Fruit fly (Drosophila melanogaster) whole organism, embryonic: ENCODE data around the gene CG11842.

Experiments used
- Antp ChIP-seq: fragments of 200-800 bp; sonication (Bioruptor generic); optimal IDR thresholded peaks from 3 replicates; lab custom pipeline; 2016; ENCODE audit warnings: missing biosample characterization, missing genetic modification characterization
- CG10209 ChIP-seq: fragments of 200-800 bp; sonication (Bioruptor generic); optimal IDR thresholded peaks from 3 replicates; lab custom pipeline; 2017; ENCODE audit warnings: missing biosample characterization, mild to moderate bottlenecking, missing genetic modification characterization, missing genetic modification reagents
- CG10274 ChIP-seq: fragments of 200-800 bp; sonication (Bioruptor generic); optimal IDR thresholded peaks from 3 replicates; lab custom pipeline; 2017; ENCODE audit warnings: missing biosample characterization, mild to moderate bottlenecking, missing genetic modification characterization
- CG11093 ChIP-seq: fragments of 200-800 bp; sonication (Bioruptor generic); IDR thresholded peaks from 3 replicates; pipeline ENCODE4 v1.3.6; 2022; ENCODE audit warnings: missing biosample characterization, missing genetic modification characterization
- CG12744 ChIP-seq: fragments of 200-800 bp; sonication (Bioruptor generic); optimal IDR thresholded peaks from 2 replicates; lab custom pipeline; 2016; ENCODE audit warnings: missing biosample characterization, missing genetic modification characterization
- CG16815 ChIP-seq: fragments of 200-800 bp; sonication (Bioruptor generic); optimal IDR thresholded peaks from 3 replicates; lab custom pipeline; 2017; ENCODE audit warnings: missing biosample characterization, mild to moderate bottlenecking, missing genetic modification characterization
- CG1792 ChIP-seq: fragments of 200-800 bp; sonication (Bioruptor generic); optimal IDR thresholded peaks from 2 replicates; lab custom pipeline; 2016; ENCODE audit warnings: missing biosample characterization, missing genetic modification characterization
- CG18262 ChIP-seq: fragments of 200-800 bp; optimal IDR thresholded peaks from 3 replicates; lab custom pipeline; 2019; ENCODE audit warnings: missing biosample characterization, mild to moderate bottlenecking, missing genetic modification characterization, moderate library complexity
- CG30020 ChIP-seq: fragments of 200-800 bp; optimal IDR thresholded peaks from 2 replicates; lab custom pipeline; 2019; ENCODE audit warnings: missing biosample characterization, mild to moderate bottlenecking, missing genetic modification characterization, moderate library complexity
- CG31441 ChIP-seq: fragments of 200-800 bp; sonication (Bioruptor generic); IDR thresholded peaks from 2 replicates; pipeline ENCODE4 v1.3.6; 2022; ENCODE audit warnings: missing biosample characterization, missing genetic modification characterization
- CG34224 ChIP-seq: fragments of 200-800 bp; sonication (Bioruptor generic); IDR thresholded peaks from 3 replicates; pipeline ENCODE4 v1.3.6; 2022; ENCODE audit warnings: missing biosample characterization, missing genetic modification characterization; ENCODE audit not compliant: partially characterized antibody
- CG42726 ChIP-seq: fragments of 200-800 bp; sonication (Bioruptor generic); IDR thresholded peaks from 2 replicates; pipeline ENCODE4 v1.3.6; 2022; ENCODE audit warnings: missing biosample characterization, missing genetic modification characterization; ENCODE audit not compliant: partially characterized antibody
- CG5180 ChIP-seq: fragments of 200-800 bp; sonication (Bioruptor generic); optimal IDR thresholded peaks from 3 replicates; lab custom pipeline; 2017; ENCODE audit warnings: missing biosample characterization, missing genetic modification characterization, mild to moderate bottlenecking, moderate library complexity, missing genetic modification reagents
- CG6272 ChIP-seq: fragments of 200-800 bp; sonication (Bioruptor generic); IDR thresholded peaks from 2 replicates; pipeline ENCODE4 v1.3.6; 2022; ENCODE audit warnings: missing biosample characterization, missing genetic modification characterization
- CG6813 ChIP-seq: fragments of 200-800 bp; sonication (Bioruptor generic); optimal IDR thresholded peaks from 2 replicates; lab custom pipeline; 2017; ENCODE audit warnings: missing biosample characterization, missing genetic modification characterization, mild to moderate bottlenecking, moderate library complexity, missing genetic modification reagents
- CG7271 ChIP-seq: fragments of 200-800 bp; sonication (Bioruptor generic); optimal IDR thresholded peaks from 2 replicates; lab custom pipeline; 2018; ENCODE audit warnings: missing biosample characterization, mild to moderate bottlenecking, missing genetic modification characterization, moderate library complexity
- CG8089 ChIP-seq: fragments of 200-800 bp; sonication (Bioruptor generic); optimal IDR thresholded peaks from 3 replicates; lab custom pipeline; 2016; ENCODE audit warnings: missing biosample characterization, missing genetic modification characterization
- CG9609 ChIP-seq: fragments of 200-800 bp; sonication (Bioruptor generic); optimal IDR thresholded peaks from 3 replicates; lab custom pipeline; 2016; ENCODE audit warnings: missing biosample characterization, missing genetic modification characterization
- D ChIP-seq, 2 experiments: fragments of 200-800 bp in 1 of 2; fragments of >200 bp in 1 of 2; sonication (Bioruptor generic) in 1 of 2; optimal IDR thresholded peaks; 2 replicates in 1 of 2; 3 replicates in 1 of 2; lab custom pipeline; 2017; ENCODE audit warnings: mild to moderate bottlenecking in 1 of 2, missing biosample characterization in 1 of 2, missing genetic modification characterization in 1 of 2, missing genetic modification reagents in 1 of 2
- Drgx ChIP-seq: fragments of 200-800 bp; sonication (Bioruptor generic); IDR thresholded peaks from 2 replicates; pipeline ENCODE4 v1.3.6; 2022; ENCODE audit warnings: missing biosample characterization, missing genetic modification characterization
- E2f2 ChIP-seq: fragments of 200-800 bp; sonication (Bioruptor generic); IDR thresholded peaks from 2 replicates; pipeline ENCODE4 v1.3.6; 2022; ENCODE audit warnings: missing biosample characterization, missing genetic modification characterization
- HLH54F ChIP-seq: fragments of 200-800 bp; sonication (Bioruptor generic); optimal IDR thresholded peaks from 3 replicates; lab custom pipeline; 2016; ENCODE audit warnings: missing biosample characterization, missing genetic modification characterization
- NC2α ChIP-seq: fragments of 200-800 bp; sonication (Bioruptor generic); optimal IDR thresholded peaks from 2 replicates; lab custom pipeline; 2016; ENCODE audit warnings: missing biosample characterization, missing genetic modification characterization
- Nf-YB ChIP-seq: fragments of 200-800 bp; sonication (Bioruptor generic); optimal IDR thresholded peaks from 3 replicates; lab custom pipeline; 2019; ENCODE audit warnings: missing biosample characterization, mild to moderate bottlenecking, missing genetic modification characterization, moderate library complexity
- Oaz ChIP-seq: fragments of 200-800 bp; sonication (Bioruptor generic); IDR thresholded peaks from 2 replicates; pipeline ENCODE4 v1.3.6; 2022; ENCODE audit warnings: missing biosample characterization, missing genetic modification characterization
- Poxn ChIP-seq: fragments of 200-800 bp; sonication (Bioruptor generic); IDR thresholded peaks from 2 replicates; pipeline ENCODE4 v1.3.6; 2022; ENCODE audit warnings: missing biosample characterization, missing genetic modification characterization
- Sox102F ChIP-seq: fragments of 200-800 bp; sonication (Bioruptor generic); optimal IDR thresholded peaks from 2 replicates; lab custom pipeline; 2018; ENCODE audit warnings: missing biosample characterization, mild to moderate bottlenecking, missing genetic modification characterization, moderate library complexity
- Sry-β ChIP-seq: fragments of 200-800 bp; sonication (Bioruptor generic); optimal IDR thresholded peaks from 2 replicates; lab custom pipeline; 2018; ENCODE audit warnings: missing biosample characterization, mild to moderate bottlenecking, missing genetic modification characterization, moderate library complexity
- Xbp1 ChIP-seq: fragments of 200-800 bp; sonication (Bioruptor generic); optimal IDR thresholded peaks from 3 replicates; lab custom pipeline; 2016; ENCODE audit warnings: missing biosample characterization, mild to moderate bottlenecking, missing genetic modification characterization
- ash1 ChIP-seq: fragments of 200-800 bp; sonication (Bioruptor generic); optimal IDR thresholded peaks from 2 replicates; lab custom pipeline; 2018; ENCODE audit warnings: missing biosample characterization, mild to moderate bottlenecking, missing genetic modification characterization
- cad ChIP-seq: fragments of >200 bp; optimal IDR thresholded peaks from 2 replicates; lab custom pipeline; 2017; ENCODE audit warnings: missing biosample characterization, missing genetic modification characterization
- croc ChIP-seq: fragments of 200-800 bp; sonication (Bioruptor generic); conservative IDR thresholded peaks from 3 replicates; pipeline ENCODE4 v1.3.6; 2022; ENCODE audit warnings: missing biosample characterization, missing genetic modification characterization
- eve ChIP-seq, 2 experiments: fragments of >200 bp; optimal IDR thresholded peaks; 2 replicates each; lab custom pipeline; 2017; ENCODE audit warnings: missing biosample characterization in 2 of 2, missing genetic modification characterization in 2 of 2
- ftz-f1 ChIP-seq: fragments of 200-800 bp; sonication (Bioruptor generic); optimal IDR thresholded peaks from 2 replicates; lab custom pipeline; 2016; ENCODE audit warnings: missing biosample characterization, missing genetic modification characterization
- fu2 ChIP-seq: fragments of 200-800 bp; sonication (Bioruptor generic); optimal IDR thresholded peaks from 2 replicates; lab custom pipeline; 2016; ENCODE audit warnings: missing biosample characterization, missing genetic modification characterization
- gem ChIP-seq: fragments of 200-800 bp; sonication (Bioruptor generic); optimal IDR thresholded peaks from 2 replicates; lab custom pipeline; 2019; ENCODE audit warnings: missing biosample characterization, mild to moderate bottlenecking, missing genetic modification characterization, moderate library complexity
- grau ChIP-seq: fragments of 200-800 bp; optimal IDR thresholded peaks from 3 replicates; lab custom pipeline; 2019; ENCODE audit warnings: missing biosample characterization, mild to moderate bottlenecking, missing genetic modification characterization, moderate library complexity
- h ChIP-seq: fragments of >200 bp; optimal IDR thresholded peaks from 2 replicates; lab custom pipeline; 2017
- ham ChIP-seq: fragments of 200-800 bp; sonication (Bioruptor generic); IDR thresholded peaks from 2 replicates; pipeline ENCODE4 v1.3.6; 2022; ENCODE audit warnings: missing biosample characterization, missing genetic modification characterization
- hbn ChIP-seq: fragments of 200-800 bp; sonication (Bioruptor generic); IDR thresholded peaks from 2 replicates; pipeline ENCODE4 v1.3.6; 2022; ENCODE audit warnings: missing biosample characterization, missing genetic modification characterization; ENCODE audit not compliant: partially characterized antibody
- mld ChIP-seq: fragments of 200-800 bp; sonication (Bioruptor generic); IDR thresholded peaks from 3 replicates; pipeline ENCODE4 v1.3.6; 2022; ENCODE audit warnings: missing biosample characterization, missing genetic modification characterization; ENCODE audit not compliant: partially characterized antibody
- odd ChIP-seq: fragments of 200-800 bp; sonication (Bioruptor generic); optimal IDR thresholded peaks from 2 replicates; lab custom pipeline; 2017; ENCODE audit warnings: missing biosample characterization, mild to moderate bottlenecking, missing genetic modification characterization
- psq ChIP-seq: fragments of 200-800 bp; sonication (Bioruptor generic); optimal IDR thresholded peaks from 2 replicates; lab custom pipeline; 2017; ENCODE audit warnings: missing biosample characterization, missing genetic modification characterization
- sc ChIP-seq, 3 experiments: fragments of >200 bp in 2 of 3; fragments of 200-800 bp in 1 of 3; sonication (Bioruptor generic) in 1 of 3; optimal IDR thresholded peaks; 2 replicates in 2 of 3; 3 replicates in 1 of 3; lab custom pipeline; 2017; ENCODE audit warnings: mild to moderate bottlenecking in 1 of 3, missing biosample characterization in 1 of 3, missing genetic modification characterization in 1 of 3, missing genetic modification reagents in 1 of 3
- sr ChIP-seq: fragments of 200-800 bp; sonication (Bioruptor generic); IDR thresholded peaks from 3 replicates; pipeline ENCODE4 v1.3.6; 2022; ENCODE audit warnings: missing biosample characterization, missing genetic modification characterization
- tna ChIP-seq: fragments of 200-800 bp; sonication (Bioruptor generic); IDR thresholded peaks from 2 replicates; pipeline ENCODE4 v1.3.6; 2022; ENCODE audit warnings: missing biosample characterization, missing genetic modification characterization; ENCODE audit not compliant: partially characterized antibody
- usp ChIP-seq: fragments of >200 bp; optimal IDR thresholded peaks from 2 replicates; lab custom pipeline; 2017; ENCODE audit warnings: missing biosample characterization, missing genetic modification characterization
- yki ChIP-seq: fragments of >200 bp; optimal IDR thresholded peaks from 3 replicates; lab custom pipeline; 2018
- zfh2 ChIP-seq: fragments of 200-800 bp; sonication (Bioruptor generic); optimal IDR thresholded peaks from 2 replicates; lab custom pipeline; 2016; ENCODE audit warnings: missing biosample characterization, missing genetic modification characterization

The CG11842 gene

dm6 chr3R:29063207-29063920 is 10.9 kb downstream of the CG11842 start (continued):
- no peak for TF ChIP-seq sc (optimal IDR thresholded peaks at IDR 0.05; lab: Kevin White, UChicago)
- peak; percentile 63 for TF ChIP-seq sc (GFP tag; optimal IDR thresholded peaks at IDR 0.05; lab: Kevin White, UChicago)
- peak; percentile 18 for TF ChIP-seq HLH54F (GFP tag; lab: Kevin White, UChicago)
- TF ChIP-seq CG5180: no peak
- no peak for TF ChIP-seq sr (GFP tag; lab: Robert Waterston, UW)
- TF ChIP-seq Xbp1 (GFP tag; lab: Kevin White, UChicago): peak; percentile 50
- no peak for TF ChIP-seq usp
- no peak for TF ChIP-seq cad (GFP tag; lab: Kevin White, UChicago)
- no peak for TF ChIP-seq CG34224 (GFP tag; lab: Robert Waterston, UW)
- no peak for TF ChIP-seq CG31441 (GFP tag; lab: Robert Waterston, UW)
- TF ChIP-seq psq (GFP tag; lab: Kevin White, UChicago): peak; percentile 3
- peak; percentile 84 for TF ChIP-seq CG18262
- TF ChIP-seq eve (GFP tag; optimal IDR thresholded peaks at IDR 0.05; lab: Kevin White, UChicago): no peak
- TF ChIP-seq NC2α (GFP tag; lab: Kevin White, UChicago): no peak
- TF ChIP-seq CG12744 (GFP tag; lab: Kevin White, UChicago): peak; percentile 2
- TF ChIP-seq CG9609 (GFP tag; lab: Kevin White, UChicago): peak; percentile 46
- TF ChIP-seq CG11093: no peak
- TF ChIP-seq ham (GFP tag; lab: Robert Waterston, UW): no peak
- TF ChIP-seq Poxn (GFP tag; lab: Robert Waterston, UW): no peak
- no peak for TF ChIP-seq D (optimal IDR thresholded peaks at IDR 0.05; lab: Kevin White, UChicago)
- TF ChIP-seq D (GFP tag; optimal IDR thresholded peaks at IDR 0.05; lab: Kevin White, UChicago): peak; percentile 55
- peak; percentile 75 for TF ChIP-seq CG10209
- TF ChIP-seq CG6813 (GFP tag; lab: Kevin White, UChicago): no peak
- TF ChIP-seq CG1792: peak; percentile 25
- no peak for TF ChIP-seq hbn (GFP tag; lab: Robert Waterston, UW)
- no peak for TF ChIP-seq E2f2 (GFP tag; lab: Robert Waterston, UW)
- no peak for TF ChIP-seq Drgx (GFP tag; lab: Robert Waterston, UW)
- peak; percentile 47 for TF ChIP-seq ftz-f1
- TF ChIP-seq tna (GFP tag; lab: Robert Waterston, UW): no peak
- TF ChIP-seq yki (lab: Kevin White, UChicago): no peak
- TF ChIP-seq Nf-YB (GFP tag; lab: Kevin White, UChicago): peak; percentile 27
- no peak for TF ChIP-seq CG42726 (GFP tag; lab: Robert Waterston, UW)
- peak; percentile 83 for TF ChIP-seq Sox102F (GFP tag; lab: Kevin White, UChicago)
- TF ChIP-seq CG10274 (GFP tag; lab: Kevin White, UChicago): peak; percentile 21
- TF ChIP-seq ash1 (GFP tag; lab: Kevin White, UChicago): no peak
- peak; percentile 64 for TF ChIP-seq CG16815 (GFP tag; lab: Kevin White, UChicago)
- peak; percentile 36 for TF ChIP-seq CG30020 (tag; lab: Kevin White, UChicago)
- TF ChIP-seq odd (GFP tag; lab: Kevin White, UChicago): peak; percentile 64
- TF ChIP-seq gem: peak; percentile 89
- TF ChIP-seq Sry-β (GFP tag; lab: Kevin White, UChicago): peak; percentile 41
- TF ChIP-seq h (lab: Kevin White, UChicago): no peak
- TF ChIP-seq mld (GFP tag; lab: Robert Waterston, UW): no peak
- TF ChIP-seq fu2 (GFP tag; lab: Kevin White, UChicago): peak; percentile 37
- TF ChIP-seq Antp (GFP tag; lab: Kevin White, UChicago): peak; percentile 17
- no peak for TF ChIP-seq CG8089 (GFP tag; lab: Kevin White, UChicago)
- TF ChIP-seq CG7271 (tag; lab: Kevin White, UChicago): no peak
- peak; percentile 79 for TF ChIP-seq CG6272 (GFP tag; lab: Robert Waterston, UW)
- no peak for TF ChIP-seq Oaz
- peak; percentile 30 for TF ChIP-seq zfh2 (GFP tag; lab: Kevin White, UChicago)
- peak; percentile 82 for TF ChIP-seq grau (tag; lab: Kevin White, UChicago)
- TF ChIP-seq croc (GFP tag; lab: Robert Waterston, UW): peak; percentile 44; the same call in 2 of the 3 replicates
